Fruit fly (Drosophila melanogaster): ENCODE measurements around the gene rpk.
A peak's percentile ranks its signal among the peaks of the same experiment; 100 is the strongest.

rpk gene

DNA sequence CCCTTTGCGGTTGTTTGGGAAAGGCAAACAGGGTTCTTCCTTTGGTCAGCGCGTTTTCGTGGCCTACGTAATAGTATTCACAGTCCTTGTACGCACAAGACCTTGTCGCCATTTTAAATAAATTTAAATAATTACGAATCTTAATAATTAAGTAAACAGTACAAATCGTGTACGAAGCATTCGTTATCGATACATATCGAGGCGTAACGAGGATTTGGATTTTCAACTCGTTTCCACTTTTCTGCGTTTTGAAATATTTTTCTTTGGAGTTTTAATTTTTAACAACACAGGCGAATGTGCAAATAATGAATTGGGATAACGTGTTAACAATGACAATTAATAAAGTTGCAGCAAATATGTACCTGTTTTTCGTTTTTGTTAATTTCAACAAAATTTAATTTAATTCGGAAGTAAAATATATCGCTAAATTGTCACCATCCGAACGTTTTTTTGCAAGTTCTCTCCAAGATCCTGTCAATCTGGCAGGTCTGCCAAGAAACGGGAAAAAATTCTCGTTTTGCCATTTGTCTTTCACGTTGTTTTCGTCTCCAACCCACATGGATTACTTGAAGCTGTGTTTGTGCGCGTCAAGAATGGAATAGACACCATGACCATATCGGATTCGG is at the start of gene rpk, which contains the start of gene Dlip2 (continued):
- TF ChIP-seq Oli (tag; optimal IDR thresholded peaks at IDR 0.05), result no peak
- TF ChIP-seq jigr1 (GFP tag; IDR thresholded peaks at IDR 0.05), result no peak
- TF ChIP-seq usp (GFP tag; optimal IDR thresholded peaks at IDR 0.05), result no peak
- no peak for TF ChIP-seq h (optimal IDR thresholded peaks at IDR 0.05)
- no peak for TF ChIP-seq aop (GFP tag; IDR thresholded peaks at IDR 0.05)
- TF ChIP-seq Fer3 (tag; optimal IDR thresholded peaks at IDR 0.05), result no peak
- TF ChIP-seq vvl (GFP tag; IDR thresholded peaks at IDR 0.05), result peak; percentile 79
- no peak for TF ChIP-seq CG2202 (tag; optimal IDR thresholded peaks at IDR 0.05)
- no peak for TF ChIP-seq lola (GFP tag; optimal IDR thresholded peaks at IDR 0.05)
- no peak for TF ChIP-seq NC2α (GFP tag; optimal IDR thresholded peaks at IDR 0.05)
- no peak for TF ChIP-seq CG2889 (GFP tag; IDR thresholded peaks at IDR 0.05)
- no peak for TF ChIP-seq Dip3 (GFP tag; optimal IDR thresholded peaks at IDR 0.05)
- no peak for TF ChIP-seq ftz-f1 (GFP tag; optimal IDR thresholded peaks at IDR 0.05)
- no peak for TF ChIP-seq CG6683 (GFP tag; optimal IDR thresholded peaks at IDR 0.05)
- peak; percentile 19 for TF ChIP-seq CG15514 (GFP tag; optimal IDR thresholded peaks at IDR 0.05)
- TF ChIP-seq gsb-n (tag; optimal IDR thresholded peaks at IDR 0.05), result no peak
- no peak for TF ChIP-seq ranshi (GFP tag; IDR thresholded peaks at IDR 0.05)
- no peak for TF ChIP-seq shn (GFP tag; optimal IDR thresholded peaks at IDR 0.05)
- no peak for TF ChIP-seq H2.0 (GFP tag; IDR thresholded peaks at IDR 0.05)
- no peak for TF ChIP-seq ash1 (GFP tag; optimal IDR thresholded peaks at IDR 0.05)
- no peak for TF ChIP-seq CG3281 (GFP tag; optimal IDR thresholded peaks at IDR 0.05)
- TF ChIP-seq CG8388 (GFP tag; optimal IDR thresholded peaks at IDR 0.05), result no peak
- peak; percentile 87 for TF ChIP-seq BEAF-32 (GFP tag; optimal IDR thresholded peaks at IDR 0.05)
- no peak for TF ChIP-seq nom (GFP tag; optimal IDR thresholded peaks at IDR 0.05)
- no peak for TF ChIP-seq CG13296 (GFP tag; optimal IDR thresholded peaks at IDR 0.05)
- peak; percentile 93 for TF ChIP-seq sna (GFP tag; IDR thresholded peaks at IDR 0.05; ENCODE audit: partially characterized antibody)
- no peak for TF ChIP-seq Atf3 (GFP tag; optimal IDR thresholded peaks at IDR 0.05)
- TF ChIP-seq CG12071 (GFP tag; optimal IDR thresholded peaks at IDR 0.05), result no peak
- TF ChIP-seq bbx (GFP tag; IDR thresholded peaks at IDR 0.05; ENCODE audit: partially characterized antibody), result peak; percentile 87
- TF ChIP-seq mld (GFP tag; IDR thresholded peaks at IDR 0.05; ENCODE audit: partially characterized antibody), result peak; percentile 70; the same call in 1 of the 3 replicates
- TF ChIP-seq CG4328 (GFP tag; optimal IDR thresholded peaks at IDR 0.05), result no peak
- no peak for TF ChIP-seq Dbx (GFP tag; IDR thresholded peaks at IDR 0.05)
- peak; percentile 59 for TF ChIP-seq stwl (tag; optimal IDR thresholded peaks at IDR 0.05)
- TF ChIP-seq Dref (GFP tag; IDR thresholded peaks at IDR 0.05), result peak; percentile 72
- TF ChIP-seq Rfx (GFP tag; IDR thresholded peaks at IDR 0.05), result 0 out of 2 replicates have a peak, but pooled peaks have one; percentile 18
- no peak for TF ChIP-seq CG16779 (GFP tag; IDR thresholded peaks at IDR 0.05)
- TF ChIP-seq CG31224 (GFP tag; IDR thresholded peaks at IDR 0.05), result no peak
- no peak for TF ChIP-seq pum (GFP tag; optimal IDR thresholded peaks at IDR 0.05)
- peak; percentile 30 for TF ChIP-seq CG10267 (tag; optimal IDR thresholded peaks at IDR 0.05)
- no peak for TF ChIP-seq jing (GFP tag; optimal IDR thresholded peaks at IDR 0.05)
- no peak for TF ChIP-seq sug (tag; optimal IDR thresholded peaks at IDR 0.05)
- peak; percentile 31 for TF ChIP-seq CoRest (tag; optimal IDR thresholded peaks at IDR 0.05)
- peak; percentile 73; the same call in 2 of the 3 replicates for TF ChIP-seq CG7963 (GFP tag; IDR thresholded peaks at IDR 0.05; ENCODE audit: partially characterized antibody)
- TF ChIP-seq Ets97D (GFP tag; optimal IDR thresholded peaks at IDR 0.05), result peak; percentile 33
- no peak for TF ChIP-seq lab (GFP tag; optimal IDR thresholded peaks at IDR 0.05)
- TF ChIP-seq sr (GFP tag; IDR thresholded peaks at IDR 0.05), result no peak
- TF ChIP-seq NC2β (GFP tag; optimal IDR thresholded peaks at IDR 0.05), result no peak
- no peak for TF ChIP-seq Oaz (GFP tag; IDR thresholded peaks at IDR 0.05)
- no peak for TF ChIP-seq Ssrp (tag; optimal IDR thresholded peaks at IDR 0.05)
- peak; percentile 58 for TF ChIP-seq ssp (GFP tag; IDR thresholded peaks at IDR 0.05)
